Worm (Caenorhabditis elegans): ENCODE measurements around the gene swd-2.2.

DNA sequence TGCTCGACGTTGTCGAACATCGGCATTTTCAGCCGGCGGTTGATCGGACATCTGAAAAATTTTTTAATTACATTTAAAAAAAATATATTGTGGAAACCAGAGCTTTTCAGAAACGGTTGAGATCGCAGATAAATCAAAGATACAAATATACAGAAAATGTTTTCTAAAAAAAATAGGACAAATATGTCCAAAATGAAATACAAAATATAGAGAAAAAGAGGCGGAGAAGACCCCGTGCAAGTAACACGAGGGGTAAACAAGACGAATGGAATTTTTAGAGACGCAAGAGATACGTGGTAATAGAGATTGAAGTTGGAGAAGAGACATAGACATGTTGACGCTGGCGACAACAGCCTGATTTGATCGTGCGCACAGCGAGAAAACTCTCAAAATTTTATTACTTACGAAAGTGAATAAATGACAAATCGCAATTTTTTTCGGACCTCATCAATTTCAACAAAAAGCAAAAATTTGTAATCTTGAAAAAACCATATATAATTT is 41.5 kb downstream of the swd-2.2 start, which contains the start of gene cdgs-1:
- TF ChIP-seq elt-3 (tag; optimal IDR thresholded peaks at IDR 0.05) (no peak), eor-1 (tag; optimal IDR thresholded peaks at IDR 0.05) (no peak), unc-62 (GFP tag; optimal IDR thresholded peaks at IDR 0.05) (no peak), R02D3.7 (tag; optimal IDR thresholded peaks at IDR 0.05) (no peak), egl-27 (tag; optimal IDR thresholded peaks at IDR 0.05) (no peak), fos-1 (tag; optimal IDR thresholded peaks at IDR 0.05) (no peak), ceh-28 (tag; optimal IDR thresholded peaks at IDR 0.05) (no peak), nhr-76 (tag; optimal IDR thresholded peaks at IDR 0.05) (no peak), nfya-1 (tag; optimal IDR thresholded peaks at IDR 0.05; ENCODE audit: insufficient read depth) (peak; percentile 69), ama-1 (optimal IDR thresholded peaks at IDR 0.05) (no peak)

All from whole organism, L3 larva.